Worm (Caenorhabditis elegans) whole organism, L4 larva: ENCODE measurements around the gene flp-17.

Source experiments
- F10B5.3 ChIP-seq: sonication (generic microtip); optimal IDR thresholded peaks from 2 replicates; lab custom pipeline; 2016; ENCODE audit warnings: mild to moderate bottlenecking, missing genetic modification characterization, missing compliant biosample characterization
- ZK337.2 ChIP-seq: fragments of 200-800 bp; sonication (Bioruptor generic); IDR thresholded peaks from 2 replicates; pipeline ENCODE4 v1.3.6; 2022; ENCODE audit warnings: missing genetic modification reagents, missing genetic modification characterization, missing compliant biosample characterization
- aly-2 ChIP-seq: sonication (generic microtip); optimal IDR thresholded peaks from 2 replicates; lab custom pipeline; 2018; ENCODE audit warnings: missing biosample characterization, missing genetic modification characterization
- ama-1 ChIP-seq: fragments of 150-350 bp; optimal IDR thresholded peaks from 2 replicates; lab custom pipeline; 2014; ENCODE audit warnings: inconsistent platforms, mixed read lengths
- arid-1 ChIP-seq: fragments of 200-800 bp; sonication (Bioruptor generic); conservative IDR thresholded peaks from 2 replicates; pipeline ENCODE4 v1.3.6; 2022; ENCODE audit warnings: missing genetic modification reagents, missing genetic modification characterization, missing compliant biosample characterization
- ceh-32 ChIP-seq: sonication (generic microtip); optimal IDR thresholded peaks from 2 replicates; lab custom pipeline; 2016; ENCODE audit warnings: mild to moderate bottlenecking, missing genetic modification characterization, missing compliant biosample characterization; ENCODE audit not compliant: poor library complexity
- ceh-82 ChIP-seq: sonication (generic microtip); optimal IDR thresholded peaks from 2 replicates; lab custom pipeline; 2017; ENCODE audit warnings: missing biosample characterization, missing genetic modification characterization
- ces-1 ChIP-seq: fragments of 150-350 bp; sonication (generic microtip); optimal IDR thresholded peaks from 4 replicates; lab custom pipeline; 2014; ENCODE audit warnings: missing biosample characterization, missing genetic modification reagents, missing genetic modification characterization
- cey-2 ChIP-seq: sonication (generic microtip); optimal IDR thresholded peaks from 3 replicates; lab custom pipeline; 2017; ENCODE audit warnings: missing genetic modification characterization, mild to moderate bottlenecking, missing compliant biosample characterization, antibody characterized with exemption, borderline replicate concordance; ENCODE audit not compliant: insufficient read depth
- dmd-6 ChIP-seq: fragments of 200-800 bp; sonication (Bioruptor generic); IDR thresholded peaks from 2 replicates; pipeline ENCODE4 v1.3.6; 2022; ENCODE audit warnings: missing genetic modification reagents, missing genetic modification characterization, missing compliant biosample characterization
- dmd-8 ChIP-seq: fragments of 200-800 bp; sonication (Bioruptor generic); IDR thresholded peaks from 2 replicates; pipeline ENCODE4 v1.3.6; 2022; ENCODE audit warnings: missing genetic modification characterization, missing compliant biosample characterization
- dmd-9 ChIP-seq: fragments of 200-800 bp; sonication (Bioruptor generic); IDR thresholded peaks from 2 replicates; pipeline ENCODE4 v1.3.6; 2022; ENCODE audit warnings: missing genetic modification reagents, missing genetic modification characterization, missing compliant biosample characterization
- dve-1 ChIP-seq: sonication (generic microtip); optimal IDR thresholded peaks from 2 replicates; lab custom pipeline; 2017; ENCODE audit warnings: antibody characterized with exemption, mild to moderate bottlenecking, missing genetic modification characterization, missing compliant biosample characterization; ENCODE audit not compliant: insufficient read depth
- fkh-10 ChIP-seq: fragments of 150-350 bp; optimal IDR thresholded peaks from 2 replicates; lab custom pipeline; 2014; ENCODE audit warnings: missing biosample characterization, missing genetic modification reagents, missing genetic modification characterization
- hif-1 ChIP-seq, 2 experiments: sonication (generic microtip); optimal IDR thresholded peaks; 2 replicates each; lab custom pipeline; 2016 to 2017; ENCODE audit warnings: missing compliant biosample characterization in 2 of 2, missing genetic modification characterization in 2 of 2, missing genetic modification reagents in 2 of 2, missing genotype in 2 of 2, mild to moderate bottlenecking in 1 of 2
- jun-1 ChIP-seq: fragments of 150-350 bp; optimal IDR thresholded peaks from 2 replicates; lab custom pipeline; 2014; ENCODE audit warnings: missing biosample characterization, missing genetic modification reagents, missing genetic modification characterization
- lim-7 ChIP-seq: fragments of 200-800 bp; sonication (Bioruptor generic); IDR thresholded peaks from 2 replicates; pipeline ENCODE4 v1.3.6; 2022; ENCODE audit warnings: missing genetic modification characterization, missing compliant biosample characterization
- lin-1 ChIP-seq: fragments of 200-800 bp; sonication (Bioruptor generic); IDR thresholded peaks from 2 replicates; pipeline ENCODE4 v1.3.6; 2022; ENCODE audit warnings: missing genetic modification reagents, missing genetic modification characterization, missing compliant biosample characterization
- lin-29 ChIP-seq: fragments of 200-800 bp; sonication (Bioruptor generic); IDR thresholded peaks from 2 replicates; pipeline ENCODE4 v1.3.6; 2022; ENCODE audit warnings: missing genetic modification reagents, missing genetic modification characterization, missing compliant biosample characterization
- lin-38 ChIP-seq: fragments of 200-800 bp; sonication (Bioruptor generic); IDR thresholded peaks from 2 replicates; pipeline ENCODE4 v1.3.6; 2022; ENCODE audit warnings: missing genetic modification reagents, missing genetic modification characterization, missing compliant biosample characterization
- madf-9 ChIP-seq: fragments of 200-800 bp; sonication (Bioruptor generic); conservative IDR thresholded peaks from 2 replicates; pipeline ENCODE4 v1.3.6; 2022; ENCODE audit warnings: missing genetic modification reagents, missing genetic modification characterization, missing compliant biosample characterization
- nhr-111 ChIP-seq: fragments of 200-800 bp; sonication (Bioruptor generic); optimal IDR thresholded peaks from 2 replicates; lab custom pipeline; 2018; ENCODE audit warnings: mild to moderate bottlenecking, missing genetic modification characterization, missing compliant biosample characterization
- nhr-237 ChIP-seq: sonication (generic microtip); optimal IDR thresholded peaks from 2 replicates; lab custom pipeline; 2017; ENCODE audit warnings: missing biosample characterization, missing genetic modification characterization
- nhr-25 ChIP-seq: sonication (generic microtip); optimal IDR thresholded peaks from 2 replicates; lab custom pipeline; 2017; ENCODE audit warnings: missing genetic modification characterization, mild to moderate bottlenecking, missing compliant biosample characterization, antibody characterized with exemption, moderate library complexity, borderline replicate concordance; ENCODE audit not compliant: insufficient read depth
- nhr-28 ChIP-seq: fragments of 150-350 bp; optimal IDR thresholded peaks from 2 replicates; lab custom pipeline; 2014; ENCODE audit warnings: missing biosample characterization, missing genetic modification characterization
- nhr-41 ChIP-seq: fragments of 200-800 bp; sonication (Bioruptor generic); IDR thresholded peaks from 2 replicates; pipeline ENCODE4 v1.3.6; 2022; ENCODE audit warnings: missing genetic modification reagents, missing genetic modification characterization, missing compliant biosample characterization
- nhr-42 ChIP-seq: fragments of 200-800 bp; sonication (Bioruptor generic); IDR thresholded peaks from 2 replicates; pipeline ENCODE4 v1.3.6; 2022; ENCODE audit warnings: missing genetic modification characterization, missing compliant biosample characterization
- nhr-48 ChIP-seq: sonication (generic microtip); optimal IDR thresholded peaks from 2 replicates; lab custom pipeline; 2016; ENCODE audit warnings: mild to moderate bottlenecking, missing genetic modification characterization, missing compliant biosample characterization
- nhr-77 ChIP-seq: fragments of 150-350 bp; optimal IDR thresholded peaks from 2 replicates; lab custom pipeline; 2014; ENCODE audit warnings: missing biosample characterization, missing genetic modification characterization
- php-3 ChIP-seq: fragments of 200-800 bp; sonication (Bioruptor generic); IDR thresholded peaks from 2 replicates; pipeline ENCODE4 v1.3.6; 2022; ENCODE audit warnings: missing genetic modification reagents, missing genetic modification characterization, missing compliant biosample characterization
- rbr-2 ChIP-seq: sonication (generic microtip); optimal IDR thresholded peaks from 2 replicates; lab custom pipeline; 2016; ENCODE audit warnings: missing genotype, missing genetic modification characterization, missing compliant biosample characterization
- sdz-12 ChIP-seq: fragments of 200-800 bp; sonication (Bioruptor generic); optimal IDR thresholded peaks from 2 replicates; lab custom pipeline; 2018; ENCODE audit warnings: mild to moderate bottlenecking, missing genetic modification characterization, missing compliant biosample characterization
- spr-1 ChIP-seq: sonication (generic microtip); optimal IDR thresholded peaks from 2 replicates; lab custom pipeline; 2016; ENCODE audit warnings: mild to moderate bottlenecking, missing genetic modification characterization, missing compliant biosample characterization
- tag-97 ChIP-seq: fragments of 200-800 bp; sonication (Bioruptor generic); IDR thresholded peaks from 2 replicates; pipeline ENCODE4 v1.3.6; 2022; ENCODE audit warnings: missing genetic modification characterization, missing compliant biosample characterization
- tra-1 ChIP-seq: fragments of 200-800 bp; sonication (Bioruptor generic); IDR thresholded peaks from 2 replicates; pipeline ENCODE4 v1.3.6; 2022; ENCODE audit warnings: missing genetic modification reagents, missing genetic modification characterization, missing compliant biosample characterization
- zfp-2 ChIP-seq: sonication (generic microtip); optimal IDR thresholded peaks from 2 replicates; lab custom pipeline; 2016; ENCODE audit warnings: mild to moderate bottlenecking, missing genetic modification characterization, missing compliant biosample characterization
- ztf-11 ChIP-seq: fragments of 150-350 bp; optimal IDR thresholded peaks from 2 replicates; lab custom pipeline; 2014; ENCODE audit warnings: missing biosample characterization, missing genetic modification characterization
- ztf-7 ChIP-seq: fragments of 150-350 bp; optimal IDR thresholded peaks from 2 replicates; lab custom pipeline; 2014; ENCODE audit warnings: missing biosample characterization, missing genetic modification characterization

The flp-17 gene

ce11 chrIV:17191791-17192190 lies at the start of gene flp-17:
Gene flp-17, minus strand, starts transcription at chrIV:17191891.
- TF ChIP-seq tra-1 (no peak), sdz-12 (GFP tag; lab: Kevin White, UChicago) (no peak), dmd-6 (GFP tag; lab: Robert Waterston, UW) (no peak), nhr-28 (no peak), nhr-237 (tag; lab: Kevin White, UChicago) (no peak), jun-1 (no peak), dmd-8 (GFP tag; lab: Robert Waterston, UW) (no peak), dmd-9 (GFP tag; lab: Robert Waterston, UW) (no peak), ztf-7 (tag; lab: Kevin White, UChicago) (no peak), arid-1 (GFP tag; lab: Robert Waterston, UW) (no peak), madf-9 (GFP tag; lab: Robert Waterston, UW) (no peak), dve-1 (tag; lab: Kevin White, UChicago) (no peak)
- TF ChIP-seq, all 104 proteins: peak for 0

ce11 chrIV:17238951-17239350 lies 47.3 kb upstream of the flp-17 start:
- TF ChIP-seq ces-1 = peak; percentile 17
- TF ChIP-seq nhr-77 (tag; lab: Kevin White, UChicago) = no peak
- no peak for TF ChIP-seq lin-1 (GFP tag; lab: Robert Waterston, UW)
- no peak for TF ChIP-seq aly-2 (tag; lab: Kevin White, UChicago)

- TF ChIP-seq nhr-48 (tag; lab: Kevin White, UChicago) (no peak), ztf-7 (tag; lab: Kevin White, UChicago) (no peak), fkh-10 (GFP tag; lab: Kevin White, UChicago) (peak; percentile 64)
- TF ChIP-seq, all 104 proteins: peak for 1
These were observed 45.3 kb upstream of the flp-17 start for ce11 chrIV:17237029-17237428.

- TF ChIP-seq lin-38 (GFP tag; lab: Robert Waterston, UW) (no peak), php-3 (no peak), ces-1 (peak; percentile 77), fkh-10 (GFP tag; lab: Kevin White, UChicago) (peak; percentile 75), zfp-2 (tag; lab: Kevin White, UChicago) (no peak)
These were observed 41.8 kb upstream of the flp-17 start for ce11 chrIV:17233494-17233893.

- peak; percentile 41 for TF ChIP-seq ces-1
- no peak for TF ChIP-seq nhr-41 (GFP tag; lab: Robert Waterston, UW)
These were observed 41.2 kb upstream of the flp-17 start for ce11 chrIV:17232899-17233298.

- TF ChIP-seq nhr-77 (tag; lab: Kevin White, UChicago) (no peak), ceh-82 (tag; lab: Kevin White, UChicago) (no peak), cey-2 (tag; lab: Kevin White, UChicago) (no peak), fkh-10 (GFP tag; lab: Kevin White, UChicago) (no peak), ZK337.2 (no peak), spr-1 (no peak), F10B5.3 (tag; lab: Kevin White, UChicago) (no peak), dmd-6 (GFP tag; lab: Robert Waterston, UW) (no peak), ceh-32 (tag; lab: Kevin White, UChicago) (no peak), ztf-11 (no peak), ama-1 (lab: Kevin White, UChicago) (no peak), lim-7 (GFP tag; lab: Robert Waterston, UW) (no peak), lin-29 (GFP tag; lab: Robert Waterston, UW) (no peak), nhr-25 (tag; lab: Kevin White, UChicago) (no peak), nhr-111 (no peak), nhr-237 (tag; lab: Kevin White, UChicago) (no peak), nhr-42 (GFP tag; lab: Robert Waterston, UW) (no peak), rbr-2 (tag; lab: Kevin White, UChicago) (no peak), hif-1 (tag; optimal IDR thresholded peaks at IDR 0.05; lab: Kevin White, UChicago) (no peak), tag-97 (GFP tag; lab: Robert Waterston, UW) (no peak)
These were observed 39.3 kb upstream of the flp-17 start, which contains the start of gene npr-32 for ce11 chrIV:17230958-17231357. Gene npr-32, minus strand, starts transcription at chrIV:17231058.
